Worm (Caenorhabditis elegans) whole organism, L4/young adult: Measurements from ENCODE around the gene C06C3.10.

Source experiments
- W03F9.2 ChIP-seq: fragments of 150-350 bp; optimal IDR thresholded peaks from 2 replicates; lab custom pipeline; 2014; ENCODE audit warnings: missing biosample characterization, missing genetic modification characterization
- dao-5 ChIP-seq: sonication (generic microtip); optimal IDR thresholded peaks from 2 replicates; lab custom pipeline; 2016; ENCODE audit warnings: missing genotype, missing genetic modification characterization, moderate library complexity, missing compliant biosample characterization

DNA sequence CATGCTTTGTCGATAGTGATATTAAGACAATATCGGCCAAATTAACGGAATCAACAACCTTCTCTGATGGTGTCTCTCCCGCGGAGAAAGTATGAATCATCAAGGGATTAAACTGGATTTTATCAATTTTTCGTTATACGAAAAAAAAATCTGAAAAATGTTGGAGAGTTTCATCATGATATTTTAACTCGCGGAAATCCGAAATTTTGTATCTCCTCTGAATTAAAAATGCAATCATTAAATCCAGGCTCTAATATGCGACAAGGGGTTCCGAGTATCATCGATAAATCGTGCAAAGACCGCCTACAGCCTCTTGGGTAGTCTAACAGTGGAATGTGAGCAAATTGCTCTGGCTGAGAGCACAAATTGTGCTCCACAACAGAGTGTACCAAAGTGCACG lies at the start of gene C06C3.10:
- TF ChIP-seq W03F9.2 (no peak), dao-5 (tag; lab: Kevin White, UChicago) (no peak)
